Fruit fly (Drosophila melanogaster) whole organism, embryonic: ENCODE results near the gene CG6733.

Experiments
- Atf3 ChIP-seq: fragments of 200-800 bp; sonication (Bioruptor generic); optimal IDR thresholded peaks from 3 replicates; lab custom pipeline; 2016; ENCODE audit warnings: missing biosample characterization, missing genetic modification characterization
- Atf6 ChIP-seq: fragments of 200-800 bp; sonication (Bioruptor generic); IDR thresholded peaks from 2 replicates; pipeline ENCODE4 v1.3.6; 2022; ENCODE audit warnings: missing biosample characterization, missing genetic modification characterization
- Blimp-1 ChIP-seq: fragments of 200-800 bp; sonication (Bioruptor generic); optimal IDR thresholded peaks from 3 replicates; lab custom pipeline; 2018; ENCODE audit warnings: missing biosample characterization, missing genetic modification characterization, mild to moderate bottlenecking, moderate library complexity, missing genetic modification reagents
- CG11504 ChIP-seq: fragments of 200-800 bp; sonication (Bioruptor generic); optimal IDR thresholded peaks from 3 replicates; lab custom pipeline; 2019; ENCODE audit warnings: missing biosample characterization, mild to moderate bottlenecking, missing genetic modification characterization, moderate library complexity
- CG11695 ChIP-seq: fragments of 200-800 bp; sonication (Bioruptor generic); IDR thresholded peaks from 3 replicates; pipeline ENCODE4 v1.3.6; 2022; ENCODE audit warnings: missing biosample characterization, missing genetic modification characterization
- CG12744 ChIP-seq: fragments of 200-800 bp; sonication (Bioruptor generic); optimal IDR thresholded peaks from 2 replicates; lab custom pipeline; 2016; ENCODE audit warnings: missing biosample characterization, missing genetic modification characterization
- CG13624 ChIP-seq: fragments of 200-800 bp; sonication (Bioruptor generic); optimal IDR thresholded peaks from 2 replicates; lab custom pipeline; 2016; ENCODE audit warnings: missing biosample characterization, missing genetic modification characterization
- CG1602 ChIP-seq: fragments of 200-800 bp; sonication (Bioruptor generic); optimal IDR thresholded peaks from 3 replicates; lab custom pipeline; 2016; ENCODE audit warnings: missing biosample characterization, missing genetic modification characterization
- CG17361 ChIP-seq: fragments of 200-800 bp; sonication (Bioruptor generic); IDR thresholded peaks from 3 replicates; pipeline ENCODE4 v1.3.6; 2022; ENCODE audit warnings: missing biosample characterization, missing genetic modification characterization
- CG1792 ChIP-seq: fragments of 200-800 bp; sonication (Bioruptor generic); optimal IDR thresholded peaks from 2 replicates; lab custom pipeline; 2016; ENCODE audit warnings: missing biosample characterization, missing genetic modification characterization
- CG1832 ChIP-seq: fragments of 200-800 bp; sonication (Bioruptor generic); optimal IDR thresholded peaks from 2 replicates; lab custom pipeline; 2017; ENCODE audit warnings: missing biosample characterization, mild to moderate bottlenecking, missing genetic modification characterization, inconsistent platforms
- CG3065 ChIP-seq: fragments of 200-800 bp; sonication (Bioruptor generic); optimal IDR thresholded peaks from 2 replicates; lab custom pipeline; 2016; ENCODE audit warnings: missing biosample characterization, missing genetic modification characterization
- CG32767 ChIP-seq: fragments of 200-800 bp; sonication (Bioruptor generic); IDR thresholded peaks from 2 replicates; pipeline ENCODE4 v1.3.6; 2022; ENCODE audit warnings: missing biosample characterization, missing genetic modification characterization
- CG5953 ChIP-seq: fragments of 200-800 bp; sonication (Bioruptor generic); IDR thresholded peaks from 2 replicates; pipeline ENCODE4 v1.3.6; 2022; ENCODE audit warnings: missing biosample characterization, missing genetic modification characterization
- CG6272 ChIP-seq: fragments of 200-800 bp; sonication (Bioruptor generic); IDR thresholded peaks from 2 replicates; pipeline ENCODE4 v1.3.6; 2022; ENCODE audit warnings: missing biosample characterization, missing genetic modification characterization
- CG6813 ChIP-seq: fragments of 200-800 bp; sonication (Bioruptor generic); optimal IDR thresholded peaks from 2 replicates; lab custom pipeline; 2017; ENCODE audit warnings: missing biosample characterization, missing genetic modification characterization, mild to moderate bottlenecking, moderate library complexity, missing genetic modification reagents
- CG7786 ChIP-seq: fragments of 200-800 bp; sonication (Bioruptor generic); optimal IDR thresholded peaks from 2 replicates; lab custom pipeline; 2016; ENCODE audit warnings: missing biosample characterization, missing genetic modification characterization
- CG9876 ChIP-seq: fragments of 200-800 bp; sonication (Bioruptor generic); optimal IDR thresholded peaks from 2 replicates; lab custom pipeline; 2016; ENCODE audit warnings: missing biosample characterization, missing genetic modification characterization
- CHES-1-like ChIP-seq: fragments of 200-800 bp; sonication (Bioruptor generic); optimal IDR thresholded peaks from 2 replicates; lab custom pipeline; 2016; ENCODE audit warnings: missing biosample characterization, missing genetic modification characterization
- CkIIα-i1 ChIP-seq: fragments of 200-800 bp; sonication (Bioruptor generic); IDR thresholded peaks from 2 replicates; pipeline ENCODE4 v1.3.6; 2022; ENCODE audit warnings: missing biosample characterization, missing genetic modification characterization
- Dref ChIP-seq: fragments of 200-800 bp; sonication (Bioruptor generic); IDR thresholded peaks from 2 replicates; pipeline ENCODE4 v1.3.6; 2022; ENCODE audit warnings: missing biosample characterization, missing genetic modification characterization
- E2f1 ChIP-seq: fragments of 200-800 bp; sonication (Bioruptor generic); IDR thresholded peaks from 2 replicates; pipeline ENCODE4 v1.3.6; 2022; ENCODE audit warnings: missing biosample characterization, missing genetic modification characterization
- Eip74EF ChIP-seq, 2 experiments: fragments of 200-800 bp in 1 of 2; fragments of >200 bp in 1 of 2; sonication (Bioruptor generic) in 1 of 2; optimal IDR thresholded peaks; 2 replicates each; lab custom pipeline; 2017 to 2019; ENCODE audit warnings: missing biosample characterization in 2 of 2, missing genetic modification characterization in 2 of 2, mild to moderate bottlenecking in 1 of 2, moderate library complexity in 1 of 2
- Med ChIP-seq: fragments of 200-800 bp; sonication (Bioruptor generic); peaks from one replicate; lab custom pipeline; 2016; ENCODE audit warnings: missing biosample characterization, missing genetic modification characterization, mild to moderate bottlenecking, inconsistent platforms, moderate library complexity
- Ravus ChIP-seq: fragments of 200-800 bp; sonication (Bioruptor generic); IDR thresholded peaks from 2 replicates; pipeline ENCODE4 v1.3.6; 2022; ENCODE audit warnings: missing biosample characterization, missing genetic modification characterization
- Sox100B ChIP-seq: fragments of 200-800 bp; sonication (Bioruptor generic); optimal IDR thresholded peaks from 3 replicates; lab custom pipeline; 2018; ENCODE audit warnings: missing biosample characterization, mild to moderate bottlenecking, missing genetic modification characterization
- Sry-β ChIP-seq: fragments of 200-800 bp; sonication (Bioruptor generic); optimal IDR thresholded peaks from 2 replicates; lab custom pipeline; 2018; ENCODE audit warnings: missing biosample characterization, mild to moderate bottlenecking, missing genetic modification characterization, moderate library complexity
- Sry-δ ChIP-seq: fragments of 200-800 bp; sonication (Bioruptor generic); optimal IDR thresholded peaks from 2 replicates; lab custom pipeline; 2016; ENCODE audit warnings: missing biosample characterization, missing genetic modification characterization
- TFAM ChIP-seq: fragments of 200-800 bp; sonication (Bioruptor generic); optimal IDR thresholded peaks from 2 replicates; lab custom pipeline; 2017; ENCODE audit warnings: missing biosample characterization, missing genetic modification characterization, inconsistent platforms
- ase ChIP-seq: fragments of 200-800 bp; sonication (Bioruptor generic); IDR thresholded peaks from 3 replicates; pipeline ENCODE4 v1.3.6; 2022; ENCODE audit warnings: missing biosample characterization, missing genetic modification characterization
- chn ChIP-seq: fragments of 200-800 bp; sonication (Bioruptor generic); optimal IDR thresholded peaks from 2 replicates; lab custom pipeline; 2016; ENCODE audit warnings: missing biosample characterization, missing genetic modification characterization
- crp ChIP-seq, 2 experiments: fragments of 200-800 bp; sonication (Bioruptor generic); optimal IDR thresholded peaks; 2 replicates in 1 of 2; 3 replicates in 1 of 2; lab custom pipeline; 2017; ENCODE audit warnings: missing biosample characterization in 2 of 2, missing genetic modification characterization in 2 of 2, mild to moderate bottlenecking in 1 of 2, moderate library complexity in 1 of 2
- dan ChIP-seq: fragments of 200-800 bp; sonication (Bioruptor generic); IDR thresholded peaks from 2 replicates; pipeline ENCODE4 v1.3.6; 2022; ENCODE audit warnings: missing biosample characterization, missing genetic modification characterization
- esg ChIP-seq: fragments of 200-800 bp; sonication (Bioruptor generic); conservative IDR thresholded peaks from 2 replicates; pipeline ENCODE4 v1.3.6; 2022; ENCODE audit warnings: missing biosample characterization, missing genetic modification characterization
- fd102C ChIP-seq: fragments of 200-800 bp; sonication (Bioruptor generic); optimal IDR thresholded peaks from 2 replicates; lab custom pipeline; 2018; ENCODE audit warnings: missing biosample characterization, mild to moderate bottlenecking, missing genetic modification characterization, moderate library complexity
- fd3F ChIP-seq: fragments of 200-800 bp; sonication (Bioruptor generic); optimal IDR thresholded peaks from 2 replicates; lab custom pipeline; 2018; ENCODE audit warnings: missing biosample characterization, mild to moderate bottlenecking, missing genetic modification characterization, moderate library complexity
- hbn ChIP-seq: fragments of 200-800 bp; sonication (Bioruptor generic); IDR thresholded peaks from 2 replicates; pipeline ENCODE4 v1.3.6; 2022; ENCODE audit warnings: missing biosample characterization, missing genetic modification characterization; ENCODE audit not compliant: partially characterized antibody
- her ChIP-seq: fragments of 200-800 bp; sonication (Bioruptor generic); optimal IDR thresholded peaks from 2 replicates; lab custom pipeline; 2016; ENCODE audit warnings: missing biosample characterization, missing genetic modification characterization
- lmd ChIP-seq: fragments of 200-800 bp; sonication (Bioruptor generic); IDR thresholded peaks from 2 replicates; pipeline ENCODE4 v1.3.6; 2022; ENCODE audit warnings: missing biosample characterization, missing genetic modification characterization
- luna ChIP-seq: fragments of 200-800 bp; sonication (Bioruptor generic); optimal IDR thresholded peaks from 2 replicates; lab custom pipeline; 2016; ENCODE audit warnings: missing biosample characterization, missing genetic modification characterization
- mld ChIP-seq: fragments of 200-800 bp; sonication (Bioruptor generic); IDR thresholded peaks from 3 replicates; pipeline ENCODE4 v1.3.6; 2022; ENCODE audit warnings: missing biosample characterization, missing genetic modification characterization; ENCODE audit not compliant: partially characterized antibody
- row ChIP-seq: fragments of 200-800 bp; sonication (Bioruptor generic); IDR thresholded peaks from 3 replicates; pipeline ENCODE4 v1.3.6; 2022; ENCODE audit warnings: missing biosample characterization, missing genetic modification characterization
- scrt ChIP-seq: fragments of 200-800 bp; sonication (Bioruptor generic); optimal IDR thresholded peaks from 2 replicates; lab custom pipeline; 2018; ENCODE audit warnings: missing biosample characterization, mild to moderate bottlenecking, missing genetic modification characterization, moderate library complexity
- ssp ChIP-seq: fragments of 200-800 bp; sonication (Bioruptor generic); IDR thresholded peaks from 2 replicates; pipeline ENCODE4 v1.3.6; 2022; ENCODE audit warnings: missing biosample characterization, missing genetic modification characterization
- tna ChIP-seq: fragments of 200-800 bp; sonication (Bioruptor generic); IDR thresholded peaks from 2 replicates; pipeline ENCODE4 v1.3.6; 2022; ENCODE audit warnings: missing biosample characterization, missing genetic modification characterization; ENCODE audit not compliant: partially characterized antibody
- vvl ChIP-seq: fragments of 200-800 bp; sonication (Bioruptor generic); IDR thresholded peaks from 2 replicates; pipeline ENCODE4 v1.3.6; 2022; ENCODE audit warnings: missing biosample characterization, missing genetic modification characterization
- wdn ChIP-seq: fragments of 200-800 bp; sonication (Bioruptor generic); IDR thresholded peaks from 2 replicates; pipeline ENCODE4 v1.3.6; 2022; ENCODE audit warnings: missing biosample characterization, missing genetic modification characterization
- zen ChIP-seq: fragments of 200-800 bp; sonication (Bioruptor generic); optimal IDR thresholded peaks from 3 replicates; lab custom pipeline; 2018; ENCODE audit warnings: missing biosample characterization, mild to moderate bottlenecking, missing genetic modification characterization, moderate library complexity

CG6733 gene

dm6 chr3R:23132299-23132698 lies 34.8 kb downstream of the CG6733 start:
- TF ChIP-seq Sox100B (GFP tag; lab: Kevin White, UChicago), result no peak
- TF ChIP-seq Med (GFP tag; lab: Kevin White, UChicago), result peak; percentile 10

dm6 chr3R:23133301-23133828 lies 35.8 kb downstream of the CG6733 start:
- TF ChIP-seq CG6813 (GFP tag; lab: Kevin White, UChicago) (peak; percentile 40), row (GFP tag; lab: Robert Waterston, UW) (0 out of 3 replicates have a peak, but pooled peaks have one; percentile 33), mld (GFP tag; lab: Robert Waterston, UW) (no peak), ase (GFP tag; lab: Robert Waterston, UW) (no peak), hbn (GFP tag; lab: Robert Waterston, UW) (no peak), CG12744 (GFP tag; lab: Kevin White, UChicago) (no peak), Sry-β (GFP tag; lab: Kevin White, UChicago) (no peak), Atf6 (GFP tag; lab: Robert Waterston, UW) (no peak), crp (GFP tag; optimal IDR thresholded peaks at IDR 0.05; lab: Kevin White, UChicago) (no peak), Blimp-1 (GFP tag; lab: Kevin White, UChicago) (no peak), CG1832 (GFP tag; lab: Kevin White, UChicago) (peak; percentile 54), CG3065 (GFP tag; lab: Kevin White, UChicago) (peak; percentile 65), luna (no peak), CG13624 (GFP tag; lab: Kevin White, UChicago) (no peak), esg (GFP tag; lab: Robert Waterston, UW) (0 out of 2 replicates have a peak, but pooled peaks have one; percentile 7), vvl (GFP tag; lab: Robert Waterston, UW) (peak; percentile 38; the same call in 1 of the 2 replicates), CkIIα-i1 (no peak), scrt (GFP tag; lab: Kevin White, UChicago) (no peak), CG11504 (no peak), chn (GFP tag; lab: Kevin White, UChicago) (peak; percentile 3), Eip74EF (GFP tag; optimal IDR thresholded peaks at IDR 0.05; lab: Kevin White, UChicago) (no peak), CG1792 (GFP tag; lab: Kevin White, UChicago) (no peak), CG1602 (GFP tag; lab: Kevin White, UChicago) (peak; percentile 28), CG11695 (GFP tag; lab: Robert Waterston, UW) (peak; percentile 53; the same call in 1 of the 3 replicates), CG9876 (GFP tag; lab: Kevin White, UChicago) (no peak), Ravus (GFP tag; lab: Robert Waterston, UW) (no peak), Dref (no peak), CG6272 (GFP tag; lab: Robert Waterston, UW) (no peak), CHES-1-like (GFP tag; lab: Kevin White, UChicago) (no peak), CG7786 (no peak), Atf3 (GFP tag; lab: Kevin White, UChicago) (no peak), TFAM (GFP tag; lab: Kevin White, UChicago) (no peak), ssp (GFP tag; lab: Robert Waterston, UW) (no peak), fd102C (GFP tag; lab: Kevin White, UChicago) (peak; percentile 85), lmd (peak; percentile 29; the same call in 1 of the 2 replicates), Sry-δ (no peak), zen (tag; lab: Kevin White, UChicago) (peak; percentile 37), E2f1 (0 out of 2 replicates have a peak, but pooled peaks have one; percentile 18), CG17361 (GFP tag; lab: Robert Waterston, UW) (0 out of 3 replicates have a peak, but pooled peaks have one; percentile 40), her (GFP tag; lab: Kevin White, UChicago) (no peak), CG32767 (GFP tag; lab: Robert Waterston, UW) (0 out of 2 replicates have a peak, but pooled peaks have one; percentile 18), wdn (GFP tag; lab: Robert Waterston, UW) (no peak), CG5953 (0 out of 2 replicates have a peak, but pooled peaks have one; percentile 34), fd3F (GFP tag; lab: Kevin White, UChicago) (no peak), dan (GFP tag; lab: Robert Waterston, UW) (no peak), tna (GFP tag; lab: Robert Waterston, UW) (no peak)
